Worm (Caenorhabditis elegans) whole organism, young adult: ENCODE data around the gene F49E8.8.

Source experiments
- B0035.1 ChIP-seq: sonication (generic microtip); optimal IDR thresholded peaks from 2 replicates; lab custom pipeline; 2016; ENCODE audit warnings: missing genetic modification characterization, mild to moderate bottlenecking, missing compliant biosample characterization, missing genotype, missing genetic modification reagents
- Y79H2A.3 ChIP-seq: fragments of 200-800 bp; sonication (Bioruptor generic); conservative IDR thresholded peaks from 2 replicates; pipeline ENCODE4 v1.3.6; 2022; ENCODE audit warnings: missing genetic modification reagents, missing genetic modification characterization, missing compliant biosample characterization
- aptf-2 ChIP-seq: fragments of 200-800 bp; sonication (Bioruptor generic); conservative IDR thresholded peaks from 2 replicates; pipeline ENCODE4 v1.3.6; 2022; ENCODE audit warnings: missing genetic modification reagents, missing genetic modification characterization, missing compliant biosample characterization
- dpl-1 ChIP-seq: fragments of 150-350 bp; optimal IDR thresholded peaks from 2 replicates; lab custom pipeline; 2014; ENCODE audit warnings: missing biosample characterization, missing genetic modification reagents, missing genetic modification characterization
- ets-4 ChIP-seq: fragments of 200-800 bp; sonication (Bioruptor generic); optimal IDR thresholded peaks from 2 replicates; lab custom pipeline; 2018; ENCODE audit warnings: mild to moderate bottlenecking, missing genetic modification characterization, missing compliant biosample characterization
- him-1 ChIP-seq: sonication (generic microtip); optimal IDR thresholded peaks from 2 replicates; lab custom pipeline; 2016; ENCODE audit warnings: missing genotype, missing genetic modification reagents, missing genetic modification characterization, missing compliant biosample characterization
- hlh-26 ChIP-seq: fragments of 200-800 bp; sonication (Bioruptor generic); conservative IDR thresholded peaks from 2 replicates; pipeline ENCODE4 v1.3.6; 2022; ENCODE audit warnings: missing genetic modification reagents, missing genetic modification characterization, missing compliant biosample characterization
- madf-8 ChIP-seq: fragments of 200-800 bp; sonication (Bioruptor generic); conservative IDR thresholded peaks from 2 replicates; pipeline ENCODE4 v1.3.6; 2022; ENCODE audit warnings: missing genetic modification reagents, missing genetic modification characterization, missing compliant biosample characterization
- mel-28 ChIP-seq: sonication (generic microtip); optimal IDR thresholded peaks from 2 replicates; lab custom pipeline; 2016; ENCODE audit warnings: borderline replicate concordance, mild to moderate bottlenecking, missing genetic modification characterization, missing compliant biosample characterization
- nhr-120 ChIP-seq: fragments of 200-800 bp; sonication (Bioruptor generic); IDR thresholded peaks from 2 replicates; pipeline ENCODE4 v1.3.6; 2022; ENCODE audit warnings: missing genetic modification characterization, missing compliant biosample characterization
- nhr-27 ChIP-seq: fragments of 200-800 bp; sonication (Bioruptor generic); optimal IDR thresholded peaks from 2 replicates; lab custom pipeline; 2018; ENCODE audit warnings: mild to moderate bottlenecking, missing genetic modification characterization, moderate library complexity, missing compliant biosample characterization
- rpc-1 ChIP-seq, 2 experiments: fragments of 150-350 bp in 1 of 2; sonication (generic microtip) in 1 of 2; optimal IDR thresholded peaks; 2 replicates each; lab custom pipeline; 2014 to 2018; ENCODE audit warnings: missing biosample characterization in 1 of 2, missing genetic modification characterization in 1 of 2, missing genetic modification reagents in 1 of 2, missing genotype in 1 of 2
- snpc-1.1 ChIP-seq: sonication (generic microtip); optimal IDR thresholded peaks from 2 replicates; lab custom pipeline; 2017; ENCODE audit warnings: missing genetic modification characterization, mild to moderate bottlenecking, missing compliant biosample characterization, antibody characterized with exemption, moderate library complexity, missing genotype, missing genetic modification reagents; ENCODE audit not compliant: insufficient read depth
- ztf-18 ChIP-seq: sonication (generic microtip); optimal IDR thresholded peaks from 2 replicates; lab custom pipeline; 2016; ENCODE audit warnings: missing genotype, mild to moderate bottlenecking, missing genetic modification characterization, missing compliant biosample characterization

- TF ChIP-seq ztf-18 (tag; lab: Kevin White, UChicago) (no peak), hlh-26 (GFP tag; lab: Robert Waterston, UW) (no peak), nhr-27 (tag; lab: Kevin White, UChicago) (no peak), rpc-1 (optimal IDR thresholded peaks at IDR 0.05; lab: Kevin White, UChicago) (no peak), rpc-1 (tag; optimal IDR thresholded peaks at IDR 0.05; lab: Kevin White, UChicago) (no peak), aptf-2 (GFP tag; lab: Robert Waterston, UW) (no peak), dpl-1 (GFP tag; lab: Kevin White, UChicago) (peak; percentile 40), nhr-120 (GFP tag; lab: Robert Waterston, UW) (no peak), ets-4 (GFP tag; lab: Kevin White, UChicago) (no peak), mel-28 (tag; lab: Kevin White, UChicago) (no peak), Y79H2A.3 (GFP tag; lab: Robert Waterston, UW) (no peak), snpc-1.1 (tag; lab: Kevin White, UChicago) (no peak), madf-8 (no peak), him-1 (tag; lab: Kevin White, UChicago) (peak; percentile 16), B0035.1 (tag; lab: Kevin White, UChicago) (no peak)
These were observed 47.6 kb upstream of the F49E8.8 start for ce11 chrIV:7508850-7509249.
